Worm (Caenorhabditis elegans): Measurements from ENCODE around the gene ztf-1.

ztf-1 gene

DNA sequence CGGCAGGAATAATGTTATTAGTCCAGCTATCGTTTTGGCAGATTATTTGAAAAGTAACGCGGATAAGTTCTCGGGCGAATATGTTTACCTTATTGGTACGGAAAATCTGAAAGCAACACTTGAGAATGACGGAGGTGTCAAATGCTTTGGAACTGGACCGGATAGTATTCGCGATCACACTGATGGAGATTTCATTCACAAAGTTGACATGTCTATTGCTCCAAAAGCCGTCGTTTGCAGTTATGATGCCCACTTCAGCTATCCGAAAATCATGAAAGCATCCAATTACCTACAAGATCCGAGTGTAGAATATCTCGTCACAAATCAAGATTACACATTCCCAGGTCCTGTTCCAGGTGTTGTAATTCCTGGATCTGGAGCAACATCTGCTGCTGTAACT, 18.8 kb downstream of the ztf-1 start:
- TF ChIP-seq efl-1 (optimal IDR thresholded peaks at IDR 0.05), result no peak
- TF ChIP-seq efl-1 (GFP tag; optimal IDR thresholded peaks at IDR 0.05 in 1 of 2), result peak in 1 of 2 experiments; percentile 37
- no peak for TF ChIP-seq ceh-8 (GFP tag; optimal IDR thresholded peaks at IDR 0.05)
- no peak for TF ChIP-seq nhr-71 (tag; optimal IDR thresholded peaks at IDR 0.05)

DNA sequence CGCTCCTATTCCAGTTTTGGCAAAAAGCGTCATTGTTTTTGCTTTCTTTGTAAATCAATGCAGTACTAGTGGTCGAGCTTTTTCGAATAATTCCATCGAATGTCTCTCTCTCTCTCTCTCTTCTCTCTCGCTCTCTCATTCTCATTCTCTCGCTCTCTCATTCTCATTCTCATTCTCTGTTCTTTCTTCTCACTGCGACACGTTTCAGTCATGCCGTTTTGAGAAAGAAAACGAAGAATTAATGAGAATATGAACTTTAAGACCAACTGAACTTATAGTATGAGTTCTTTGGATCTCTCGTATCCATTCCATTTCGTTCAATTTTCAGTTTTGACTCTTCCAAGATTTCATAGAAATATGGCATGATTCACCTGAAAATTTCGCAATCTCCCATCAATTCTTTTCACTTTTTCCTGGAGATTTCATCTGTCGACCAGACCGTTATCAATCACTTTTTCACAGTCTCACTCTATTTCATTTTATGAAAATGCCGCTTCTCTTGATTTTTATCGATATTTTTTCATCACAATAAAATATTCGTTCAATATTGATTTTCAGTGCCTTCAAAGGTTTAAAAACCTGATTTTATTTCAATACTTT, 19.6 kb downstream of the ztf-1 start:
- TF ChIP-seq nhr-90 (tag; optimal IDR thresholded peaks at IDR 0.05; ENCODE audit: poor library complexity) (no peak), mef-2 (tag; optimal IDR thresholded peaks at IDR 0.05) (no peak), dpl-1 (GFP tag; optimal IDR thresholded peaks at IDR 0.05) (no peak), tbx-2 (tag; optimal IDR thresholded peaks at IDR 0.05) (no peak), C04F5.9 (tag; optimal IDR thresholded peaks at IDR 0.05) (no peak), nhr-76 (tag; optimal IDR thresholded peaks at IDR 0.05) (no peak), unc-130 (tag; optimal IDR thresholded peaks at IDR 0.05) (no peak), Y116A8C.19 (tag; optimal IDR thresholded peaks at IDR 0.05; ENCODE audit: borderline replicate concordance) (no peak), pqm-1 (tag; optimal IDR thresholded peaks at IDR 0.05) (no peak), elt-3 (tag; optimal IDR thresholded peaks at IDR 0.05) (no peak), zag-1 (tag; optimal IDR thresholded peaks at IDR 0.05) (no peak), sup-37 (GFP tag; optimal IDR thresholded peaks at IDR 0.05) (no peak), irx-1 (tag; optimal IDR thresholded peaks at IDR 0.05) (no peak), F16B12.6 (tag; optimal IDR thresholded peaks at IDR 0.05) (no peak), ets-5 (GFP tag; IDR thresholded peaks at IDR 0.05) (no peak), vab-15 (tag; optimal IDR thresholded peaks at IDR 0.05) (no peak), swsn-7 (tag; optimal IDR thresholded peaks at IDR 0.05) (no peak), ceh-63 (GFP tag; optimal IDR thresholded peaks at IDR 0.05) (no peak), egl-27 (tag; optimal IDR thresholded peaks at IDR 0.05) (no peak), snu-23 (GFP tag; optimal IDR thresholded peaks at IDR 0.05) (no peak), fkh-8 (tag; optimal IDR thresholded peaks at IDR 0.05) (peak; percentile 58), efl-1 (optimal IDR thresholded peaks at IDR 0.05) (peak in 1 of 2 experiments; percentile 8), efl-1 (GFP tag; optimal IDR thresholded peaks at IDR 0.05 in 1 of 2) (no peak), rnt-1 (tag; optimal IDR thresholded peaks at IDR 0.05) (no peak), aly-2 (tag; optimal IDR thresholded peaks at IDR 0.05) (no peak), hpl-2 (GFP tag; optimal IDR thresholded peaks at IDR 0.05) (no peak), nhr-84 (tag; optimal IDR thresholded peaks at IDR 0.05) (no peak), nhr-11 (tag; optimal IDR thresholded peaks at IDR 0.05) (no peak), lsy-2 (tag; optimal IDR thresholded peaks at IDR 0.05) (no peak), nhr-85 (tag) (no peak), ceh-8 (GFP tag; optimal IDR thresholded peaks at IDR 0.05) (no peak), lin-39 (tag; optimal IDR thresholded peaks at IDR 0.05) (no peak), fkh-10 (GFP tag; optimal IDR thresholded peaks at IDR 0.05) (no peak), nhr-28 (tag; optimal IDR thresholded peaks at IDR 0.05) (no peak), egl-13 (tag; optimal IDR thresholded peaks at IDR 0.05) (no peak), unc-62 (GFP tag; optimal IDR thresholded peaks at IDR 0.05) (no peak), fkh-4 (tag; optimal IDR thresholded peaks at IDR 0.05; ENCODE audit: borderline replicate concordance) (no peak), nhr-12 (tag; optimal IDR thresholded peaks at IDR 0.05) (no peak), pag-3 (tag; optimal IDR thresholded peaks at IDR 0.05; ENCODE audit: borderline replicate concordance, insufficient read depth) (no peak), ama-1 (optimal IDR thresholded peaks at IDR 0.05) (no peak), zip-4 (GFP tag; optimal IDR thresholded peaks at IDR 0.05) (peak; percentile 30), skn-1 (tag; optimal IDR thresholded peaks at IDR 0.05) (no peak), nhr-71 (tag; optimal IDR thresholded peaks at IDR 0.05) (peak; percentile 29), mab-9 (GFP tag; IDR thresholded peaks at IDR 0.05) (no peak), blmp-1 (tag; optimal IDR thresholded peaks at IDR 0.05) (peak; percentile 84), nhr-19 (GFP tag; conservative IDR thresholded peaks at IDR 0.05) (no peak), nhr-77 (tag; optimal IDR thresholded peaks at IDR 0.05) (no peak), ztf-4 (tag; optimal IDR thresholded peaks at IDR 0.05) (no peak), aha-1 (tag; optimal IDR thresholded peaks at IDR 0.05) (no peak), ceh-88 (GFP tag; IDR thresholded peaks at IDR 0.05) (no peak), C16A3.4 (tag; optimal IDR thresholded peaks at IDR 0.05) (no peak)
